Worm (Caenorhabditis elegans) whole organism, L2 larva: ENCODE results near the gene C06A8.8.

ENCODE experiments used
- ceh-82 ChIP-seq: fragments of 150-350 bp; optimal IDR thresholded peaks from 2 replicates; lab custom pipeline; 2014; ENCODE audit warnings: missing biosample characterization, missing genetic modification characterization
- elt-3 ChIP-seq: sonication (generic microtip); optimal IDR thresholded peaks from 2 replicates; lab custom pipeline; 2017; ENCODE audit warnings: missing biosample characterization, missing genetic modification characterization
- unc-39 ChIP-seq: fragments of 150-350 bp; optimal IDR thresholded peaks from 2 replicates; lab custom pipeline; 2014; ENCODE audit warnings: missing biosample characterization, missing genetic modification characterization

DNA sequence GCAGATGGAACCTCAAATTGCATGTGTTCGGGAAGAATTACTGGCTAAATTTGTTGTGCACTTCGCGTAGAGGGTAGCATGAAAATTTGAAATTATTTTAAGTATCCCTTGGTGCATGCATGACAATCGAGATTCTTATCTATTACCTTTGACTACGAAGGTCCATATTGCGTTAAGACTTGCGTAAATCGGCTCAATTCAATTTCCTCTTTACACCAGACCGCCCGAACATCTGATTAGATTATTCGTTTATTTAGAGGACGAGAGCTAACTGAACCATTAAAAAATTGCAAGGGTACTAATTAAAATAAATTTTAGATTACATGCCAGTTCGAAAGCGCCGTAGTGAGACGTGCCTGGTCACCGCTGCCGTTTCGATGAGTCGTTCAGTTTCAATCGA lies 45.8 kb upstream of the C06A8.8 start:
- TF ChIP-seq ceh-82 (tag; lab: Kevin White, UChicago) (no peak), unc-39 (no peak), elt-3 (tag; lab: Kevin White, UChicago) (no peak)
